Worm (Caenorhabditis elegans): Measurements from ENCODE around the gene ZK892.6.

DNA sequence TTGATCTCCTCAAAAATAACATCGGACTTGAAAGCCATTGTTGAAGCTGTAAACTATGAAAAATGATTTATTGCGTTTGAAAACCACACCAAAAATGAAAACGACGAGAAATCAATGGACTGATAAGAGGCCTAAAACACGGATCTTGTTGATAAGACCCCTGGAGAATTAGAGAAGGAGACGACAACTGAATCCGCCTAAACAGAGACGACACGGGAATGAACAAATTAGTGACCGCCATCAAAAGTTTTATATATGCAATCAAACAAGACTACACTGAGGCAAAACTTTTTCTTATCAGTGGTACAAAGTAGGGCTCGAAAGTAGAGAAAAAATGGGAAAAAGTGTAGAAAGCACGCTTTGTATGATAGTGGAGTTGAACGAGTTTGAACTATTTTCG lies 21.1 kb upstream of the ZK892.6 start, which contains the start of gene nlt-1:
- TF ChIP-seq flt-1 (GFP tag; IDR thresholded peaks at IDR 0.05) = no peak
- no peak for TF ChIP-seq ztf-29 (GFP tag; IDR thresholded peaks at IDR 0.05)
- no peak for TF ChIP-seq T22C8.4 (GFP tag; IDR thresholded peaks at IDR 0.05)
- TF ChIP-seq cog-1 (tag; optimal IDR thresholded peaks at IDR 0.05) = no peak
- no peak for TF ChIP-seq med-1 (GFP tag; optimal IDR thresholded peaks at IDR 0.05; ENCODE audit: insufficient read depth)
- no peak for TF ChIP-seq tab-1 (GFP tag; IDR thresholded peaks at IDR 0.05)
- TF ChIP-seq ztf-23 (GFP tag; IDR thresholded peaks at IDR 0.05) = no peak
